Fruit fly (Drosophila melanogaster) whole organism, pupa: ENCODE measurements around the gene Muc18B.

Source experiments
- CG15710 ChIP-seq: fragments of 200-800 bp; sonication (Bioruptor generic); optimal IDR thresholded peaks from 2 replicates; lab custom pipeline; 2018; ENCODE audit warnings: missing biosample characterization, mild to moderate bottlenecking, missing genetic modification characterization, moderate library complexity
- Ets98B ChIP-seq: fragments of 200-800 bp; sonication (Bioruptor generic); IDR thresholded peaks from 2 replicates; pipeline ENCODE4 v1.3.6; 2022; ENCODE audit warnings: missing biosample characterization, missing genetic modification characterization
- Pif1A ChIP-seq: fragments of 200-800 bp; sonication (Bioruptor generic); optimal IDR thresholded peaks from 3 replicates; lab custom pipeline; 2016; ENCODE audit warnings: missing biosample characterization, missing genetic modification characterization

dm6 chrX:19238613-19239012, 23.3 kb downstream of the Muc18B start:
- TF ChIP-seq Ets98B (no peak), CG15710 (tag; lab: Kevin White, UChicago) (no peak), Pif1A (GFP tag; lab: Kevin White, UChicago) (no peak)
